Fruit fly (Drosophila melanogaster) whole organism, embryonic: Measurements from ENCODE around the gene CG31178.

Experiments
- CG1024 ChIP-seq: fragments of 200-800 bp; sonication (Bioruptor generic); IDR thresholded peaks from 2 replicates; pipeline ENCODE4 v1.3.6; 2022; ENCODE audit warnings: missing biosample characterization, missing genetic modification characterization
- CG11093 ChIP-seq: fragments of 200-800 bp; sonication (Bioruptor generic); IDR thresholded peaks from 3 replicates; pipeline ENCODE4 v1.3.6; 2022; ENCODE audit warnings: missing biosample characterization, missing genetic modification characterization
- CG11695 ChIP-seq: fragments of 200-800 bp; sonication (Bioruptor generic); IDR thresholded peaks from 3 replicates; pipeline ENCODE4 v1.3.6; 2022; ENCODE audit warnings: missing biosample characterization, missing genetic modification characterization
- CG11696 ChIP-seq: fragments of 200-800 bp; sonication (Bioruptor generic); IDR thresholded peaks from 2 replicates; pipeline ENCODE4 v1.3.6; 2022; ENCODE audit warnings: missing biosample characterization, missing genetic modification characterization
- CG12391 ChIP-seq: fragments of 200-800 bp; sonication (Bioruptor generic); optimal IDR thresholded peaks from 3 replicates; lab custom pipeline; 2018; ENCODE audit warnings: missing biosample characterization, mild to moderate bottlenecking, missing genetic modification characterization, moderate library complexity
- CG13123 ChIP-seq: fragments of 200-800 bp; sonication (Bioruptor generic); optimal IDR thresholded peaks from 2 replicates; lab custom pipeline; 2016; ENCODE audit warnings: missing biosample characterization, missing genetic modification characterization
- CG13775 ChIP-seq: fragments of 200-800 bp; sonication (Bioruptor generic); optimal IDR thresholded peaks from 3 replicates; lab custom pipeline; 2017; ENCODE audit warnings: missing biosample characterization, mild to moderate bottlenecking, missing genetic modification characterization
- CG15269 ChIP-seq: fragments of 200-800 bp; sonication (Bioruptor generic); optimal IDR thresholded peaks from 2 replicates; lab custom pipeline; 2018; ENCODE audit warnings: missing biosample characterization, mild to moderate bottlenecking, missing genetic modification characterization, moderate library complexity
- CG15696 ChIP-seq: fragments of 200-800 bp; sonication (Bioruptor generic); optimal IDR thresholded peaks from 2 replicates; lab custom pipeline; 2019; ENCODE audit warnings: missing biosample characterization, mild to moderate bottlenecking, missing genetic modification characterization, moderate library complexity
- CG1603 ChIP-seq: fragments of 200-800 bp; sonication (Bioruptor generic); optimal IDR thresholded peaks from 2 replicates; lab custom pipeline; 2019; ENCODE audit warnings: missing biosample characterization, mild to moderate bottlenecking, missing genetic modification characterization, moderate library complexity
- CG17802 ChIP-seq: fragments of 200-800 bp; sonication (Bioruptor generic); optimal IDR thresholded peaks from 2 replicates; lab custom pipeline; 2018; ENCODE audit warnings: missing biosample characterization, mild to moderate bottlenecking, missing genetic modification characterization, moderate library complexity
- CG18476 ChIP-seq: fragments of 200-800 bp; sonication (Bioruptor generic); optimal IDR thresholded peaks from 2 replicates; lab custom pipeline; 2016; ENCODE audit warnings: missing biosample characterization, mild to moderate bottlenecking, missing genetic modification characterization
- CG2199 ChIP-seq: fragments of 200-800 bp; sonication (Bioruptor generic); IDR thresholded peaks from 3 replicates; pipeline ENCODE4 v1.3.6; 2022; ENCODE audit warnings: missing biosample characterization, missing genetic modification characterization
- CG3281 ChIP-seq: fragments of 200-800 bp; sonication (Bioruptor generic); optimal IDR thresholded peaks from 3 replicates; lab custom pipeline; 2017; ENCODE audit warnings: missing biosample characterization, mild to moderate bottlenecking, missing genetic modification characterization
- CG5180 ChIP-seq: fragments of 200-800 bp; sonication (Bioruptor generic); optimal IDR thresholded peaks from 3 replicates; lab custom pipeline; 2017; ENCODE audit warnings: missing biosample characterization, missing genetic modification characterization, mild to moderate bottlenecking, moderate library complexity, missing genetic modification reagents
- CG6683 ChIP-seq: fragments of 200-800 bp; sonication (Bioruptor generic); optimal IDR thresholded peaks from 2 replicates; lab custom pipeline; 2017; ENCODE audit warnings: missing biosample characterization, mild to moderate bottlenecking, missing genetic modification characterization, missing genetic modification reagents
- CG7786 ChIP-seq: fragments of 200-800 bp; sonication (Bioruptor generic); optimal IDR thresholded peaks from 2 replicates; lab custom pipeline; 2016; ENCODE audit warnings: missing biosample characterization, missing genetic modification characterization
- D ChIP-seq, 2 experiments: fragments of 200-800 bp in 1 of 2; fragments of >200 bp in 1 of 2; sonication (Bioruptor generic) in 1 of 2; optimal IDR thresholded peaks; 2 replicates in 1 of 2; 3 replicates in 1 of 2; lab custom pipeline; 2017; ENCODE audit warnings: mild to moderate bottlenecking in 1 of 2, missing biosample characterization in 1 of 2, missing genetic modification characterization in 1 of 2, missing genetic modification reagents in 1 of 2
- Dek ChIP-seq: fragments of 200-800 bp; sonication (Bioruptor generic); optimal IDR thresholded peaks from 3 replicates; lab custom pipeline; 2019; ENCODE audit warnings: missing biosample characterization, mild to moderate bottlenecking, missing genetic modification characterization, moderate library complexity
- Gsc ChIP-seq: fragments of 200-800 bp; sonication (Bioruptor generic); IDR thresholded peaks from 2 replicates; pipeline ENCODE4 v1.3.6; 2022; ENCODE audit warnings: missing biosample characterization, missing genetic modification characterization
- Gug ChIP-seq: fragments of 200-800 bp; sonication (Bioruptor generic); IDR thresholded peaks from 4 replicates; pipeline ENCODE4 v1.3.6; 2022; ENCODE audit warnings: missing biosample characterization, missing genetic modification characterization
- H2.0 ChIP-seq: fragments of 200-800 bp; sonication (Bioruptor generic); IDR thresholded peaks from 2 replicates; pipeline ENCODE4 v1.3.6; 2022; ENCODE audit warnings: missing biosample characterization, missing genetic modification characterization
- NK7.1 ChIP-seq: fragments of 200-800 bp; sonication (Bioruptor generic); optimal IDR thresholded peaks from 3 replicates; lab custom pipeline; 2016; ENCODE audit warnings: missing biosample characterization, missing genetic modification characterization
- PHDP ChIP-seq: fragments of 200-800 bp; sonication (Bioruptor generic); optimal IDR thresholded peaks from 3 replicates; lab custom pipeline; 2018; ENCODE audit warnings: missing biosample characterization, mild to moderate bottlenecking, missing genetic modification characterization, moderate library complexity
- Ptx1 ChIP-seq: fragments of 200-800 bp; sonication (Bioruptor generic); IDR thresholded peaks from 2 replicates; pipeline ENCODE4 v1.3.6; 2022; ENCODE audit warnings: missing biosample characterization, missing genetic modification characterization
- Side ChIP-seq: fragments of 200-800 bp; sonication (Bioruptor generic); optimal IDR thresholded peaks from 2 replicates; lab custom pipeline; 2016; ENCODE audit warnings: missing biosample characterization, missing genetic modification characterization
- bbx ChIP-seq: fragments of 200-800 bp; sonication (Bioruptor generic); IDR thresholded peaks from 2 replicates; pipeline ENCODE4 v1.3.6; 2022; ENCODE audit warnings: missing biosample characterization, missing genetic modification characterization; ENCODE audit not compliant: partially characterized antibody
- bcd ChIP-seq: fragments of 200-800 bp; sonication (Bioruptor generic); optimal IDR thresholded peaks from 2 replicates; lab custom pipeline; 2017; ENCODE audit warnings: missing biosample characterization, mild to moderate bottlenecking, missing genetic modification characterization
- bigmax ChIP-seq: fragments of 200-800 bp; sonication (Bioruptor generic); optimal IDR thresholded peaks from 2 replicates; lab custom pipeline; 2018; ENCODE audit warnings: missing biosample characterization, mild to moderate bottlenecking, missing genetic modification characterization
- chinmo ChIP-seq: fragments of 200-800 bp; sonication (Bioruptor generic); IDR thresholded peaks from 4 replicates; pipeline ENCODE4 v1.3.6; 2022; ENCODE audit warnings: missing biosample characterization, missing genetic modification characterization; ENCODE audit not compliant: partially characterized antibody
- crol ChIP-seq: fragments of 200-800 bp; sonication (Bioruptor generic); IDR thresholded peaks from 2 replicates; pipeline ENCODE4 v1.3.6; 2022; ENCODE audit warnings: missing biosample characterization, missing genetic modification characterization
- disco-r ChIP-seq: fragments of 200-800 bp; sonication (Bioruptor generic); optimal IDR thresholded peaks from 2 replicates; lab custom pipeline; 2016; ENCODE audit warnings: missing biosample characterization, missing genetic modification characterization
- eve ChIP-seq, 2 experiments: fragments of >200 bp; optimal IDR thresholded peaks; 2 replicates each; lab custom pipeline; 2017; ENCODE audit warnings: missing biosample characterization in 2 of 2, missing genetic modification characterization in 2 of 2
- eyg ChIP-seq: fragments of 200-800 bp; sonication (Bioruptor generic); optimal IDR thresholded peaks from 3 replicates; lab custom pipeline; 2016; ENCODE audit warnings: missing biosample characterization, missing genetic modification characterization
- fd96Cb ChIP-seq: fragments of 200-800 bp; sonication (Bioruptor generic); optimal IDR thresholded peaks from 2 replicates; lab custom pipeline; 2018; ENCODE audit warnings: missing biosample characterization, mild to moderate bottlenecking, missing genetic modification characterization, moderate library complexity
- grn ChIP-seq: fragments of 200-800 bp; sonication (Bioruptor generic); optimal IDR thresholded peaks from 3 replicates; lab custom pipeline; 2017; ENCODE audit warnings: missing biosample characterization, missing genetic modification characterization
- gt ChIP-seq: fragments of 200-800 bp; sonication (Bioruptor generic); IDR thresholded peaks from 2 replicates; pipeline ENCODE4 v1.3.6; 2022; ENCODE audit warnings: missing biosample characterization, missing genetic modification characterization
- hb ChIP-seq: fragments of 200-800 bp; sonication (Bioruptor generic); IDR thresholded peaks from 3 replicates; pipeline ENCODE4 v1.3.6; 2022; ENCODE audit warnings: missing biosample characterization, missing genetic modification characterization; ENCODE audit not compliant: partially characterized antibody
- insv ChIP-seq, 2 experiments: fragments of 200-800 bp; sonication (Bioruptor generic); optimal IDR thresholded peaks; 3 replicates each; lab custom pipeline; 2016 to 2018; ENCODE audit warnings: missing biosample characterization in 2 of 2, missing genetic modification characterization in 2 of 2
- ken ChIP-seq: fragments of 200-800 bp; sonication (Bioruptor generic); IDR thresholded peaks from 3 replicates; pipeline ENCODE4 v1.3.6; 2022; ENCODE audit warnings: missing biosample characterization, missing genetic modification characterization
- kni ChIP-seq: fragments of 200-800 bp; sonication (Bioruptor generic); optimal IDR thresholded peaks from 3 replicates; lab custom pipeline; 2017; ENCODE audit warnings: mild to moderate bottlenecking, missing biosample characterization, missing genetic modification reagents, missing genetic modification characterization
- nerfin-2 ChIP-seq: fragments of 200-800 bp; sonication (Bioruptor generic); IDR thresholded peaks from 2 replicates; pipeline ENCODE4 v1.3.6; 2022; ENCODE audit warnings: missing biosample characterization, missing genetic modification characterization; ENCODE audit not compliant: partially characterized antibody
- nmo ChIP-seq: fragments of 200-800 bp; sonication (Bioruptor generic); optimal IDR thresholded peaks from 2 replicates; lab custom pipeline; 2018; ENCODE audit warnings: missing biosample characterization, mild to moderate bottlenecking, missing genetic modification characterization, moderate library complexity
- otp ChIP-seq: fragments of 200-800 bp; sonication (Bioruptor generic); IDR thresholded peaks from 3 replicates; pipeline ENCODE4, ENCODE4 v1.3.6; 2022; ENCODE audit warnings: missing biosample characterization, missing genetic modification characterization
- pita ChIP-seq: fragments of 200-800 bp; sonication (Bioruptor generic); optimal IDR thresholded peaks from 2 replicates; lab custom pipeline; 2017; ENCODE audit warnings: missing biosample characterization, mild to moderate bottlenecking, missing genetic modification characterization
- pnt ChIP-seq: fragments of 200-800 bp; sonication (Bioruptor generic); optimal IDR thresholded peaks from 3 replicates; lab custom pipeline; 2016; ENCODE audit warnings: missing biosample characterization, missing genetic modification characterization
- pros ChIP-seq: fragments of 200-800 bp; sonication (Bioruptor generic); optimal IDR thresholded peaks from 3 replicates; lab custom pipeline; 2019; ENCODE audit warnings: missing biosample characterization, mild to moderate bottlenecking, missing genetic modification characterization, moderate library complexity
- rib ChIP-seq: fragments of 200-800 bp; sonication (Bioruptor generic); IDR thresholded peaks from 2 replicates; pipeline ENCODE4 v1.3.6; 2022; ENCODE audit warnings: missing biosample characterization, missing genetic modification characterization
- tap ChIP-seq: fragments of 200-800 bp; optimal IDR thresholded peaks from 3 replicates; lab custom pipeline; 2019; ENCODE audit warnings: missing biosample characterization, mild to moderate bottlenecking, missing genetic modification characterization, moderate library complexity
- tin ChIP-seq: fragments of 200-800 bp; sonication (Bioruptor generic); optimal IDR thresholded peaks from 3 replicates; lab custom pipeline; 2016; ENCODE audit warnings: missing biosample characterization, missing genetic modification characterization
- tx ChIP-seq: fragments of 200-800 bp; sonication (Bioruptor generic); optimal IDR thresholded peaks from 2 replicates; lab custom pipeline; 2016; ENCODE audit warnings: missing biosample characterization, missing genetic modification characterization

Gene CG31178

dm6 chr3R:21836614-21837013, 36.9 kb upstream of the CG31178 start (continued):
- no peak for TF ChIP-seq tap
- TF ChIP-seq CG13123 (GFP tag; lab: Kevin White, UChicago), result no peak
- TF ChIP-seq CG6683 (GFP tag; lab: Kevin White, UChicago), result no peak
- TF ChIP-seq CG1603 (tag; lab: Kevin White, UChicago), result peak; percentile 17
- peak; percentile 64; the same call in 1 of the 2 replicates for TF ChIP-seq rib (GFP tag; lab: Robert Waterston, UW)
- no peak for TF ChIP-seq tx (GFP tag; lab: Kevin White, UChicago)
- no peak for TF ChIP-seq CG13775
- no peak for TF ChIP-seq H2.0 (GFP tag; lab: Robert Waterston, UW)
- TF ChIP-seq CG15269 (tag; lab: Kevin White, UChicago), result no peak
- no peak for TF ChIP-seq Gsc (GFP tag; lab: Robert Waterston, UW)
- no peak for TF ChIP-seq CG7786 (GFP tag; lab: Kevin White, UChicago)
- no peak for TF ChIP-seq CG1024 (GFP tag; lab: Robert Waterston, UW)
- TF ChIP-seq eve (GFP tag; optimal IDR thresholded peaks at IDR 0.05; lab: Kevin White, UChicago), result no peak
- no peak for TF ChIP-seq ken (GFP tag; lab: Robert Waterston, UW)
- TF ChIP-seq bigmax, result no peak
- no peak for TF ChIP-seq disco-r
- no peak for TF ChIP-seq Gug (GFP tag; lab: Robert Waterston, UW)
- no peak for TF ChIP-seq CG11696 (GFP tag; lab: Robert Waterston, UW)
- TF ChIP-seq insv (GFP tag; optimal IDR thresholded peaks at IDR 0.05; lab: Kevin White, UChicago), result no peak
- 0 out of 3 replicates have a peak, but pooled peaks have one; percentile 43 for TF ChIP-seq otp (GFP tag; lab: Robert Waterston, UW)
- TF ChIP-seq Side, result no peak
- TF ChIP-seq pnt (GFP tag; lab: Kevin White, UChicago), result no peak
- TF ChIP-seq chinmo, result 0 out of 4 replicates have a peak, but pooled peaks have one; percentile 54
- no peak for TF ChIP-seq fd96Cb (tag; lab: Kevin White, UChicago)
- TF ChIP-seq nmo, result no peak
- TF ChIP-seq eyg (GFP tag; lab: Kevin White, UChicago), result no peak
- no peak for TF ChIP-seq Ptx1 (GFP tag; lab: Robert Waterston, UW)
- TF ChIP-seq CG5180 (GFP tag; lab: Kevin White, UChicago), result no peak
- TF ChIP-seq NK7.1 (GFP tag; lab: Kevin White, UChicago), result no peak
- TF ChIP-seq CG11093 (GFP tag; lab: Robert Waterston, UW), result no peak
- peak; percentile 31 for TF ChIP-seq pros (GFP tag; lab: Kevin White, UChicago)
- TF ChIP-seq PHDP (tag; lab: Kevin White, UChicago), result no peak
- TF ChIP-seq grn, result peak; percentile 36
- TF ChIP-seq crol, result peak; percentile 94
- TF ChIP-seq pita (GFP tag; lab: Kevin White, UChicago), result no peak
- 0 out of 3 replicates have a peak, but pooled peaks have one; percentile 37 for TF ChIP-seq CG2199 (GFP tag; lab: Robert Waterston, UW)
- TF ChIP-seq D (optimal IDR thresholded peaks at IDR 0.05; lab: Kevin White, UChicago), result no peak
- TF ChIP-seq D (GFP tag; optimal IDR thresholded peaks at IDR 0.05; lab: Kevin White, UChicago), result no peak
- TF ChIP-seq CG18476 (GFP tag; lab: Kevin White, UChicago), result no peak
- no peak for TF ChIP-seq hb (GFP tag; lab: Robert Waterston, UW)
- TF ChIP-seq nerfin-2, result no peak
- TF ChIP-seq CG12391 (tag; lab: Kevin White, UChicago), result no peak
- no peak for TF ChIP-seq bbx
- TF ChIP-seq CG3281, result no peak
- TF ChIP-seq CG11695, result no peak
- no peak for TF ChIP-seq Dek (tag; lab: Kevin White, UChicago)
- TF ChIP-seq tin, result no peak
- TF ChIP-seq CG15696 (tag; lab: Kevin White, UChicago), result no peak
- no peak for TF ChIP-seq gt (GFP tag; lab: Robert Waterston, UW)
- TF ChIP-seq bcd (GFP tag; lab: Kevin White, UChicago), result no peak
- TF ChIP-seq CG17802 (tag; lab: Kevin White, UChicago), result no peak
- TF ChIP-seq kni, result no peak
